Worm (Caenorhabditis elegans) whole organism, L4 larva: ENCODE results near the gene aagr-2.

Experiments
- dpl-1 ChIP-seq: fragments of 150-350 bp; optimal IDR thresholded peaks from 2 replicates; lab custom pipeline; 2014; ENCODE audit warnings: missing biosample characterization, missing genetic modification reagents, missing genetic modification characterization
- nhr-77 ChIP-seq: fragments of 150-350 bp; optimal IDR thresholded peaks from 2 replicates; lab custom pipeline; 2014; ENCODE audit warnings: missing biosample characterization, missing genetic modification characterization
- pqm-1 ChIP-seq: sonication (generic microtip); optimal IDR thresholded peaks from 2 replicates; lab custom pipeline; 2017; ENCODE audit warnings: missing biosample characterization, missing genetic modification characterization
- unc-39 ChIP-seq: sonication (generic microtip); optimal IDR thresholded peaks from 2 replicates; lab custom pipeline; 2017; ENCODE audit warnings: missing biosample characterization, missing genetic modification characterization

DNA sequence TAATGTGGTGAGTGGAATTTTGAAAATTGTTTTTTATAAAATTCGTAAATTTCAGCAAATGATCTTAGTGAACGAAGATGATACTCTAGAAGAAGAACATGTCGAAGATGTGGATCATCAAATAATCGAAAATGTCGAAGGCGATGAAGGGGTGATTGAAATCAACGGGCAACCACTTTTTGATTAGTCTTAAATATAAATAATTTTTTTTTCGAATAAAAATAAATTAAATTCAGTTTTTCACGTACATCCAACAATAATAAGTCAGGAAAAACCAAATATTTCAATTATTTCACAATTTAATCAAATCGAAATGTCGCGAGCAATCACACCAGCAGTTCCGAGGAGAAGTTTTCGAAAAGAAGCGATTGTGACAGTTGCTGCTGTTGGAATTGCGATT lies 12.7 kb upstream of the aagr-2 start, which contains the start of gene ZK546.4:
- TF ChIP-seq nhr-77 (tag; lab: Kevin White, UChicago), result no peak
- no peak for TF ChIP-seq dpl-1
- TF ChIP-seq pqm-1 (tag; lab: Kevin White, UChicago), result no peak
- TF ChIP-seq unc-39, result no peak
